Fruit fly (Drosophila melanogaster) whole organism, adult: ENCODE measurements around the gene Pfdn1.

Experiments used
- CG14711 ChIP-seq: fragments of 200-800 bp; sonication (Bioruptor generic); optimal IDR thresholded peaks from 2 replicates; lab custom pipeline; 2018; ENCODE audit warnings: missing biosample characterization, mild to moderate bottlenecking, missing genetic modification characterization, moderate library complexity
- CG33017 ChIP-seq: fragments of 200-800 bp; sonication (Bioruptor generic); optimal IDR thresholded peaks from 2 replicates; lab custom pipeline; 2018; ENCODE audit warnings: missing biosample characterization, mild to moderate bottlenecking, missing genetic modification characterization, moderate library complexity
- kay ChIP-seq: fragments of 200-800 bp; sonication (Bioruptor generic); peaks from one replicate; lab custom pipeline; 2016; ENCODE audit warnings: missing biosample characterization, missing genetic modification characterization, borderline replicate concordance
- tj ChIP-seq: fragments of 200-800 bp; sonication (Bioruptor generic); optimal IDR thresholded peaks from 3 replicates; lab custom pipeline; 2017; ENCODE audit warnings: missing biosample characterization, mild to moderate bottlenecking, missing genetic modification characterization, moderate library complexity

dm6 chr2L:6092300-6092699 lies 23.4 kb downstream of the Pfdn1 start:
- no peak for TF ChIP-seq kay
- TF ChIP-seq tj (GFP tag; lab: Kevin White, UChicago): no peak
- no peak for TF ChIP-seq CG33017
- no peak for TF ChIP-seq CG14711 (tag; lab: Kevin White, UChicago)
